Worm (Caenorhabditis elegans) whole organism, early embryonic: ENCODE measurements around the gene sumv-2.

ENCODE experiments used
- B0310.2 ChIP-seq: sonication (generic microtip); optimal IDR thresholded peaks from 2 replicates; lab custom pipeline; 2016; ENCODE audit warnings: mild to moderate bottlenecking, missing genetic modification characterization, missing compliant biosample characterization
- aly-1 ChIP-seq: sonication (generic microtip); optimal IDR thresholded peaks from 2 replicates; lab custom pipeline; 2016; ENCODE audit warnings: missing genetic modification characterization, missing compliant biosample characterization
- ama-1 ChIP-seq: fragments of 150-350 bp; optimal IDR thresholded peaks from 2 replicates; lab custom pipeline; 2014
- ceh-13 ChIP-seq: fragments of 200-800 bp; sonication (Bioruptor generic); optimal IDR thresholded peaks from 2 replicates; lab custom pipeline; 2018; ENCODE audit warnings: mild to moderate bottlenecking, missing genetic modification characterization, missing compliant biosample characterization
- ceh-36 ChIP-seq: sonication (generic microtip); optimal IDR thresholded peaks from 2 replicates; lab custom pipeline; 2016; ENCODE audit warnings: missing genetic modification characterization, inconsistent platforms, missing compliant biosample characterization
- flt-1 ChIP-seq: fragments of 200-800 bp; sonication (Bioruptor generic); IDR thresholded peaks from 2 replicates; pipeline ENCODE4 v1.3.6; 2022; ENCODE audit warnings: missing genetic modification characterization, missing compliant biosample characterization
- hmbx-1 ChIP-seq: sonication (generic microtip); optimal IDR thresholded peaks from 2 replicates; lab custom pipeline; 2016; ENCODE audit warnings: mild to moderate bottlenecking, missing genetic modification characterization, missing compliant biosample characterization
- hnd-1 ChIP-seq: sonication (generic microtip); optimal IDR thresholded peaks from 2 replicates; lab custom pipeline; 2016; ENCODE audit warnings: missing genetic modification characterization, missing compliant biosample characterization
- pes-1 ChIP-seq: fragments of 200-800 bp; sonication (Bioruptor generic); IDR thresholded peaks from 2 replicates; pipeline ENCODE4 v1.3.6; 2022; ENCODE audit warnings: missing genetic modification reagents, missing genetic modification characterization, missing compliant biosample characterization
- scrt-1 ChIP-seq: fragments of 200-800 bp; sonication (Bioruptor generic); IDR thresholded peaks from 2 replicates; pipeline ENCODE4 v1.3.6; 2022; ENCODE audit warnings: missing genetic modification characterization, missing compliant biosample characterization
- sea-1 ChIP-seq: fragments of 200-800 bp; sonication (Bioruptor generic); conservative IDR thresholded peaks from 2 replicates; pipeline ENCODE4 v1.3.6; 2022; ENCODE audit warnings: missing genetic modification characterization, missing compliant biosample characterization
- tra-4 ChIP-seq: sonication (generic microtip); optimal IDR thresholded peaks from 2 replicates; lab custom pipeline; 2017; ENCODE audit warnings: missing genetic modification characterization, missing compliant biosample characterization

- no peak for TF ChIP-seq ama-1 (lab: Kevin White, UChicago)
- TF ChIP-seq scrt-1 (GFP tag; lab: Robert Waterston, UW), result no peak
- no peak for TF ChIP-seq hmbx-1 (tag; lab: Kevin White, UChicago)
- TF ChIP-seq flt-1 (GFP tag; lab: Robert Waterston, UW), result no peak
- TF ChIP-seq ceh-36 (tag; lab: Kevin White, UChicago), result no peak
- no peak for TF ChIP-seq ceh-13 (GFP tag; lab: Kevin White, UChicago)
- no peak for TF ChIP-seq tra-4
- no peak for TF ChIP-seq B0310.2 (tag; lab: Kevin White, UChicago)
- TF ChIP-seq hnd-1 (tag; lab: Kevin White, UChicago), result no peak
- TF ChIP-seq aly-1 (tag; lab: Kevin White, UChicago), result no peak
- no peak for TF ChIP-seq sea-1 (GFP tag; lab: Robert Waterston, UW)
- no peak for TF ChIP-seq pes-1 (GFP tag; lab: Robert Waterston, UW)
Measured at ce11 chrV:4653871-4654605, 36.7 kb downstream of the sumv-2 start, which contains the start of the genes col-139 and F41F3.1.
